Worm (Caenorhabditis elegans) whole organism, L1 larva: ENCODE data around the gene C15H11.10.

Experiments
- C16A3.4 ChIP-seq: fragments of 150-350 bp; optimal IDR thresholded peaks from 2 replicates; lab custom pipeline; 2014; ENCODE audit warnings: missing biosample characterization, missing genetic modification characterization
- C34B4.2 ChIP-seq: sonication (generic microtip); optimal IDR thresholded peaks from 2 replicates; lab custom pipeline; 2017; ENCODE audit warnings: mild to moderate bottlenecking, missing genetic modification characterization, missing compliant biosample characterization
- Y116A8C.19 ChIP-seq: sonication (generic microtip); optimal IDR thresholded peaks from 2 replicates; lab custom pipeline; 2016; ENCODE audit warnings: missing compliant biosample characterization, missing genetic modification characterization, borderline replicate concordance
- alr-1 ChIP-seq: fragments of 200-800 bp; sonication (Bioruptor generic); optimal IDR thresholded peaks from 2 replicates; lab custom pipeline; 2018; ENCODE audit warnings: borderline replicate concordance, mild to moderate bottlenecking, missing genetic modification characterization, missing compliant biosample characterization
- aly-2 ChIP-seq: fragments of 150-350 bp; optimal IDR thresholded peaks from 2 replicates; lab custom pipeline; 2014; ENCODE audit warnings: missing biosample characterization, missing genetic modification characterization
- blmp-1 ChIP-seq: fragments of 150-350 bp; optimal IDR thresholded peaks from 2 replicates; lab custom pipeline; 2014; ENCODE audit warnings: missing biosample characterization, missing genetic modification characterization
- ceh-8 ChIP-seq: fragments of 200-800 bp; sonication (Bioruptor generic); optimal IDR thresholded peaks from 2 replicates; lab custom pipeline; 2018; ENCODE audit warnings: mild to moderate bottlenecking, missing genetic modification characterization, moderate library complexity, missing compliant biosample characterization
- ceh-82 ChIP-seq, 3 experiments: fragments of 150-350 bp in 1 of 3; sonication (generic microtip) in 2 of 3; optimal IDR thresholded peaks; 2 replicates each; lab custom pipeline; 2014 to 2017; ENCODE audit warnings: missing biosample characterization in 3 of 3, missing genetic modification characterization in 3 of 3
- ceh-88 ChIP-seq: fragments of 200-800 bp; sonication (Bioruptor generic); IDR thresholded peaks from 2 replicates; pipeline ENCODE4 v1.3.6; 2022; ENCODE audit warnings: missing genetic modification characterization, missing compliant biosample characterization
- ceh-90 ChIP-seq: sonication (generic microtip); optimal IDR thresholded peaks from 2 replicates; lab custom pipeline; 2016; ENCODE audit warnings: missing genetic modification characterization, missing compliant biosample characterization
- ces-1 ChIP-seq: fragments of 150-350 bp; optimal IDR thresholded peaks from 2 replicates; lab custom pipeline; 2014; ENCODE audit warnings: missing biosample characterization, missing genetic modification reagents, missing genetic modification characterization
- dpl-1 ChIP-seq, 3 experiments: fragments of 150-350 bp in 2 of 3; sonication (generic microtip) in 1 of 3; optimal IDR thresholded peaks; 2 replicates each; lab custom pipeline; 2014 to 2017; ENCODE audit warnings: missing biosample characterization in 3 of 3, missing genetic modification characterization in 3 of 3, missing genetic modification reagents in 3 of 3
- dsc-1 ChIP-seq: sonication (generic microtip); optimal IDR thresholded peaks from 2 replicates; lab custom pipeline; 2016; ENCODE audit warnings: mild to moderate bottlenecking, missing genetic modification characterization, missing compliant biosample characterization
- efl-3 ChIP-seq: fragments of 200-800 bp; sonication (Bioruptor generic); optimal IDR thresholded peaks from 2 replicates; lab custom pipeline; 2018; ENCODE audit warnings: mild to moderate bottlenecking, missing genetic modification characterization, missing compliant biosample characterization
- egl-13 ChIP-seq: sonication (generic microtip); optimal IDR thresholded peaks from 2 replicates; lab custom pipeline; 2016; ENCODE audit warnings: missing genotype, missing genetic modification reagents, missing genetic modification characterization, missing compliant biosample characterization
- egl-27 ChIP-seq, 2 experiments: fragments of 150-350 bp in 1 of 2; sonication (generic microtip); optimal IDR thresholded peaks; 3 replicates each; lab custom pipeline; 2017 to 2018; ENCODE audit warnings: missing biosample characterization in 2 of 2, missing genetic modification characterization in 2 of 2, missing genetic modification reagents in 2 of 2
- elt-2 ChIP-seq: sonication (generic microtip); optimal IDR thresholded peaks from 2 replicates; lab custom pipeline; 2016; ENCODE audit warnings: missing genetic modification characterization, mild to moderate bottlenecking, inconsistent platforms, missing compliant biosample characterization, missing genetic modification reagents
- elt-3 ChIP-seq, 6 experiments: fragments of 150-350 bp in 1 of 6; sonication (generic microtip); optimal IDR thresholded peaks; 2 replicates each; lab custom pipeline; 2017 to 2018; ENCODE audit warnings: missing biosample characterization in 6 of 6, missing genetic modification characterization in 6 of 6, inconsistent platforms in 1 of 6
- fkh-8 ChIP-seq: sonication (generic microtip); optimal IDR thresholded peaks from 2 replicates; lab custom pipeline; 2016; ENCODE audit warnings: mild to moderate bottlenecking, missing genetic modification characterization, missing compliant biosample characterization
- grh-1 ChIP-seq: fragments of 200-800 bp; sonication (Bioruptor generic); IDR thresholded peaks from 2 replicates; pipeline ENCODE4 v1.3.6; 2022; ENCODE audit warnings: missing genetic modification reagents, missing genetic modification characterization, missing compliant biosample characterization
- hpl-2 ChIP-seq: fragments of 150-350 bp; optimal IDR thresholded peaks from 2 replicates; lab custom pipeline; 2014; ENCODE audit warnings: missing biosample characterization, missing genetic modification reagents, missing genetic modification characterization
- irx-1 ChIP-seq: sonication (generic microtip); optimal IDR thresholded peaks from 2 replicates; lab custom pipeline; 2016; ENCODE audit warnings: missing genetic modification characterization, missing compliant biosample characterization
- jun-1 ChIP-seq: fragments of 150-350 bp; optimal IDR thresholded peaks from 2 replicates; lab custom pipeline; 2014; ENCODE audit warnings: missing biosample characterization, missing genetic modification reagents, missing genetic modification characterization
- lin-13 ChIP-seq: fragments of 150-350 bp; optimal IDR thresholded peaks from 2 replicates; lab custom pipeline; 2014; ENCODE audit warnings: missing biosample characterization, missing genetic modification reagents, missing genetic modification characterization
- lin-15B ChIP-seq: fragments of 150-350 bp; sonication (generic microtip); optimal IDR thresholded peaks from 3 replicates; lab custom pipeline; 2014; ENCODE audit warnings: missing biosample characterization, missing genetic modification characterization
- lin-35 ChIP-seq, 2 experiments: fragments of 150-350 bp; optimal IDR thresholded peaks; 2 replicates each; lab custom pipeline; 2014; ENCODE audit warnings: missing biosample characterization in 2 of 2, missing genetic modification characterization in 2 of 2, missing genetic modification reagents in 2 of 2
- lin-39 ChIP-seq: fragments of 150-350 bp; optimal IDR thresholded peaks from 2 replicates; lab custom pipeline; 2014; ENCODE audit warnings: missing biosample characterization, missing genetic modification reagents, missing genetic modification characterization
- lsy-2 ChIP-seq, 2 experiments: fragments of 150-350 bp; optimal IDR thresholded peaks; 2 replicates each; lab custom pipeline; 2014; ENCODE audit warnings: missing biosample characterization in 2 of 2, missing genetic modification characterization in 2 of 2
- mdl-1 ChIP-seq, 2 experiments: fragments of 150-350 bp; optimal IDR thresholded peaks; 2 replicates each; lab custom pipeline; 2014 to 2017; ENCODE audit warnings: missing biosample characterization in 2 of 2, missing genetic modification characterization in 2 of 2, inconsistent platforms in 1 of 2
- nhr-12 ChIP-seq: sonication (generic microtip); optimal IDR thresholded peaks from 2 replicates; lab custom pipeline; 2017; ENCODE audit warnings: missing biosample characterization, missing genetic modification characterization
- nhr-19 ChIP-seq: fragments of 200-800 bp; sonication (Bioruptor generic); conservative IDR thresholded peaks from 2 replicates; pipeline ENCODE4 v1.3.6; 2022; ENCODE audit warnings: missing genetic modification characterization, missing compliant biosample characterization
- nhr-20 ChIP-seq: sonication (generic microtip); optimal IDR thresholded peaks from 2 replicates; lab custom pipeline; 2016; ENCODE audit warnings: mild to moderate bottlenecking, missing genetic modification characterization, missing compliant biosample characterization
- nhr-237 ChIP-seq: fragments of 150-350 bp; optimal IDR thresholded peaks from 2 replicates; lab custom pipeline; 2014; ENCODE audit warnings: missing biosample characterization, missing genetic modification characterization
- nhr-71 ChIP-seq: sonication (generic microtip); optimal IDR thresholded peaks from 2 replicates; lab custom pipeline; 2016; ENCODE audit warnings: mild to moderate bottlenecking, missing genetic modification characterization, moderate library complexity, missing compliant biosample characterization
- nhr-76 ChIP-seq: sonication (generic microtip); optimal IDR thresholded peaks from 2 replicates; lab custom pipeline; 2017; ENCODE audit warnings: missing biosample characterization, missing genetic modification characterization
- nhr-77 ChIP-seq: fragments of 150-350 bp; optimal IDR thresholded peaks from 2 replicates; lab custom pipeline; 2014; ENCODE audit warnings: missing biosample characterization, missing genetic modification characterization
- nhr-84 ChIP-seq: sonication (generic microtip); optimal IDR thresholded peaks from 2 replicates; lab custom pipeline; 2017; ENCODE audit warnings: missing biosample characterization, missing genetic modification characterization
- nhr-85 ChIP-seq: sonication (generic microtip); peaks from one replicate; lab custom pipeline; 2016; ENCODE audit warnings: missing genetic modification characterization, inconsistent platforms, missing compliant biosample characterization
- nhr-90 ChIP-seq: sonication (generic microtip); optimal IDR thresholded peaks from 2 replicates; lab custom pipeline; 2016; ENCODE audit warnings: mild to moderate bottlenecking, missing genetic modification characterization, missing compliant biosample characterization; ENCODE audit not compliant: poor library complexity
- rnt-1 ChIP-seq: sonication (generic microtip); optimal IDR thresholded peaks from 2 replicates; lab custom pipeline; 2016; ENCODE audit warnings: mild to moderate bottlenecking, missing genetic modification characterization, moderate library complexity, missing compliant biosample characterization
- skn-1 ChIP-seq: fragments of 150-350 bp; optimal IDR thresholded peaks from 2 replicates; lab custom pipeline; 2014; ENCODE audit warnings: missing biosample characterization, missing genetic modification characterization
- snu-23 ChIP-seq: sonication (generic microtip); optimal IDR thresholded peaks from 2 replicates; lab custom pipeline; 2016; ENCODE audit warnings: missing genetic modification characterization, missing compliant biosample characterization
- sox-4 ChIP-seq: sonication (generic microtip); optimal IDR thresholded peaks from 2 replicates; lab custom pipeline; 2016; ENCODE audit warnings: missing genetic modification characterization, missing compliant biosample characterization
- unc-30 ChIP-seq: sonication (generic microtip); optimal IDR thresholded peaks from 2 replicates; lab custom pipeline; 2017; ENCODE audit warnings: missing biosample characterization, missing genetic modification characterization
- unc-62 ChIP-seq: fragments of 150-350 bp; optimal IDR thresholded peaks from 2 replicates; lab custom pipeline; 2014; ENCODE audit warnings: missing biosample characterization, missing genetic modification reagents, missing genetic modification characterization
- unc-86 ChIP-seq: sonication (generic microtip); optimal IDR thresholded peaks from 2 replicates; lab custom pipeline; 2016; ENCODE audit warnings: missing genetic modification characterization, missing compliant biosample characterization
- vab-15 ChIP-seq: sonication (generic microtip); optimal IDR thresholded peaks from 2 replicates; lab custom pipeline; 2017; ENCODE audit warnings: missing genotype, mild to moderate bottlenecking, missing genetic modification characterization, missing compliant biosample characterization
- zag-1 ChIP-seq: fragments of 150-350 bp; optimal IDR thresholded peaks from 2 replicates; lab custom pipeline; 2014; ENCODE audit warnings: missing biosample characterization, missing genetic modification characterization
- zip-4 ChIP-seq: fragments of 200-800 bp; sonication (Bioruptor generic); optimal IDR thresholded peaks from 2 replicates; lab custom pipeline; 2018; ENCODE audit warnings: mild to moderate bottlenecking, missing genetic modification characterization, moderate library complexity, missing compliant biosample characterization
- ztf-4 ChIP-seq: fragments of 150-350 bp; optimal IDR thresholded peaks from 2 replicates; lab custom pipeline; 2014; ENCODE audit warnings: missing biosample characterization, missing genetic modification characterization

Gene C15H11.10

DNA sequence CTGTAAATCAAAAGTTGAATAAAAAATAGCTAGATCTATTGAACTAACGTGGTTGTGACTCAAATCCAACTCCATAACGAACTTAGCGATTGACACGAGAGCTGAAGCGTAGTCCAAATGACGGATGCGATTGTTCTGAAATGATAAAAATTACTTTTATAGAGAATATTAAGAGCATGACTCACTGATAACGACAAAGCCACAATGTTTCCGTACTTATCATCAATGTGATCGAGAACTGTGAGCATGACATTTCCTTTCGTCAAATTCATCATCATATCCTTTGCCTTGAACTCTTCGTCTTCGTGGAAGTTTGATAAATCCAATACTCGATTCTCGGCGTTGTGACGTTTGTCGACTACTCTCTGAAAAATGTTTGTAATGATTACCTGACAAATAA lies 22.1 kb downstream of the C15H11.10 start (continued):
- TF ChIP-seq unc-62 (GFP tag; lab: Kevin White, UChicago) = no peak
- TF ChIP-seq jun-1 (tag; lab: Kevin White, UChicago) = peak; percentile 63
- no peak for TF ChIP-seq lin-13
- no peak for TF ChIP-seq rnt-1 (tag; lab: Kevin White, UChicago)
- TF ChIP-seq, all 84 proteins: peak for 4

DNA sequence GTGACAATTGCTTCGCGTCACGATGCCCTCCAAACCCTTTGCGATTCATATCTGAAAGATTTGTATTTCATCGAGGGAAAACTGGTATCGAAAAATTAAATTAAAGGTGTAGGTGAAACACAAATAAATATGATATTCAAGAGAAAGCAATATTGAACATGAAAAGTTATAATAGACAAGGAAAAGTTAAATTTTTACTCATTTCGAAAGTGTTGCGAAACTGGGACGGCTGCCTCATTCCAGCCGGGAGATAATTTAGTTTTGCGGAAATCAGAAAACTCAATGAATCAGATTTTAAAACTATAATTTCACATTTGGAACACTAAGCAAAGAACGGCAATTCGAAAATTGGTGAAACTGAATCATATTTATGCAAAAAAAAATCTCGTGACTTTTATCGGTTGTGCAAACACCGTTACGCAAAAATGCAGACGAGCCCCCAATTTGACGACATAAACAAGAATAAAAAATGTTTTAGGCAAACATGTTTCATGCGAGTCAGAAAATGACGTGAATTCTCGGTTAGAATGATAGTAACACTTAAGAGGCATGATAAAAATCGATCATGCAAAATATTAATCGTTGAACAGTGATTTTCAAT lies 23.1 kb downstream of the C15H11.10 start, which contains the start of the genes nxf-1 and C15H11.11:
TSS of gene nxf-1 (minus strand) at position 51 of the 601 bp plus-strand sequence.
TSS of gene C15H11.11 (plus strand) at position 536 of the 601 bp plus-strand sequence.
- peak; percentile 50 to 64 (median 51) for TF ChIP-seq ceh-82 (tag; optimal IDR thresholded peaks at IDR 0.05; lab: Kevin White, UChicago)
- peak; percentile 68 for TF ChIP-seq rnt-1 (tag; lab: Kevin White, UChicago)
- no peak for TF ChIP-seq zag-1 (tag; lab: Kevin White, UChicago)
- peak; percentile 24 for TF ChIP-seq fkh-8 (tag; lab: Kevin White, UChicago)
- TF ChIP-seq ceh-90 (tag; lab: Kevin White, UChicago) = no peak
- peak; percentile 88 for TF ChIP-seq nhr-71 (tag; lab: Kevin White, UChicago)
- TF ChIP-seq nhr-85 (tag; lab: Kevin White, UChicago) = peak; percentile 79
- TF ChIP-seq ces-1 (GFP tag; lab: Kevin White, UChicago) = no peak
- no peak for TF ChIP-seq hpl-2
- TF ChIP-seq unc-86 (tag; lab: Kevin White, UChicago) = peak; percentile 72
- no peak for TF ChIP-seq Y116A8C.19
- peak; percentile 63 to 79 for TF ChIP-seq lin-35 (GFP tag; optimal IDR thresholded peaks at IDR 0.05; lab: Kevin White, UChicago)
- TF ChIP-seq lsy-2 (tag; optimal IDR thresholded peaks at IDR 0.05; lab: Kevin White, UChicago) = peak; percentile 78 to 79
- no peak for TF ChIP-seq ztf-4 (tag; lab: Kevin White, UChicago)
- TF ChIP-seq sox-4 = peak; percentile 1
- TF ChIP-seq grh-1 = no peak
- peak; percentile 68 for TF ChIP-seq dsc-1
- TF ChIP-seq efl-3 (GFP tag; lab: Kevin White, UChicago) = no peak
- TF ChIP-seq elt-2 (tag; lab: Kevin White, UChicago) = peak; percentile 87
- TF ChIP-seq nhr-84 (tag; lab: Kevin White, UChicago) = no peak
- TF ChIP-seq elt-3 (tag; optimal IDR thresholded peaks at IDR 0.05; lab: Kevin White, UChicago) = peak in 2 of 6 experiments; percentile 32 to 51
- TF ChIP-seq C16A3.4 (tag; lab: Kevin White, UChicago) = peak; percentile 62
- TF ChIP-seq nhr-12 (tag; lab: Kevin White, UChicago) = no peak
- peak; percentile 60 for TF ChIP-seq blmp-1 (tag; lab: Kevin White, UChicago)
- peak; percentile 75 for TF ChIP-seq nhr-19 (GFP tag; lab: Robert Waterston, UW)
- no peak for TF ChIP-seq C34B4.2 (tag; lab: Kevin White, UChicago)
- TF ChIP-seq lin-39 (tag; lab: Kevin White, UChicago) = peak; percentile 57
- TF ChIP-seq vab-15 (tag; lab: Kevin White, UChicago) = no peak
- peak; percentile 4 for TF ChIP-seq egl-13 (tag; lab: Kevin White, UChicago)
- TF ChIP-seq nhr-90 = peak; percentile 79
- peak; percentile 11 for TF ChIP-seq skn-1 (tag; lab: Kevin White, UChicago)
- TF ChIP-seq ceh-88 (GFP tag; lab: Robert Waterston, UW) = no peak
- no peak for TF ChIP-seq nhr-237 (tag; lab: Kevin White, UChicago)
- peak; percentile 59 to 78 (median 77) for TF ChIP-seq dpl-1 (GFP tag; optimal IDR thresholded peaks at IDR 0.05; lab: Kevin White, UChicago)
- TF ChIP-seq unc-30 (tag; lab: Kevin White, UChicago) = no peak
- TF ChIP-seq mdl-1 (tag; optimal IDR thresholded peaks at IDR 0.05; lab: Kevin White, UChicago) = peak in 1 of 2 experiments; percentile 74
- TF ChIP-seq nhr-77 (tag; lab: Kevin White, UChicago) = no peak
- TF ChIP-seq lin-15B (tag; lab: Kevin White, UChicago) = peak; percentile 21
- TF ChIP-seq snu-23 (GFP tag; lab: Kevin White, UChicago) = peak; percentile 85
- no peak for TF ChIP-seq unc-62 (GFP tag; lab: Kevin White, UChicago)
- TF ChIP-seq alr-1 = no peak
- peak; percentile 0 for TF ChIP-seq ceh-8
- TF ChIP-seq nhr-20 (tag; lab: Kevin White, UChicago) = peak; percentile 83
- no peak for TF ChIP-seq aly-2 (tag; lab: Kevin White, UChicago)
- peak; percentile 49 for TF ChIP-seq irx-1 (tag; lab: Kevin White, UChicago)
- peak; percentile 68 for TF ChIP-seq zip-4 (GFP tag; lab: Kevin White, UChicago)
- no peak for TF ChIP-seq nhr-76 (tag; lab: Kevin White, UChicago)
- no peak for TF ChIP-seq egl-27 (tag; optimal IDR thresholded peaks at IDR 0.05; lab: Kevin White, UChicago)
